Worm (Caenorhabditis elegans): ENCODE results near the gene prx-14.

- TF ChIP-seq ccch-3 (GFP tag; optimal IDR thresholded peaks at IDR 0.05) (no peak), nhr-27 (tag; optimal IDR thresholded peaks at IDR 0.05) (no peak), mes-4 (tag; optimal IDR thresholded peaks at IDR 0.05) (no peak), B0019.2 (GFP tag; conservative IDR thresholded peaks at IDR 0.05) (no peak), F37B4.10 (GFP tag; IDR thresholded peaks at IDR 0.05) (no peak), pha-4 (tag; optimal IDR thresholded peaks at IDR 0.05) (no peak), F49E8.2 (tag; optimal IDR thresholded peaks at IDR 0.05; ENCODE audit: insufficient read depth) (no peak)
Observed at ce11 chrIV:11162451-11162850, 20.5 kb upstream of the prx-14 start, which contains the start of gene fbxb-9.
